Worm (Caenorhabditis elegans): ENCODE measurements around the gene irld-1.
"Not testable (repeated sequence)": the region's sequence is repeated elsewhere in the genome, so short reads cannot be mapped to it uniquely, and the experiment has no call there.

irld-1 gene

ce11 chrV:4336462-4336861 lies at the start of gene irld-1:
Gene irld-1, plus strand, starts transcription at chrV:4336762.
- not testable (repeated sequence) for TF ChIP-seq T22C8.4 (GFP tag; IDR thresholded peaks at IDR 0.05); ref-1 (GFP tag; conservative IDR thresholded peaks at IDR 0.05); flt-1 (GFP tag; IDR thresholded peaks at IDR 0.05)

- not testable (repeated sequence) for TF ChIP-seq tab-1 (GFP tag; IDR thresholded peaks at IDR 0.05); flt-1 (GFP tag; IDR thresholded peaks at IDR 0.05); cog-1 (tag; optimal IDR thresholded peaks at IDR 0.05)
Observed at ce11 chrV:4290093-4290492, 46.5 kb upstream of the irld-1 start, which contains the start of gene srh-193. Gene srh-193, minus strand, starts transcription at chrV:4290193.

- TF ChIP-seq flt-1 (GFP tag; IDR thresholded peaks at IDR 0.05); klf-2 (GFP tag; conservative IDR thresholded peaks at IDR 0.05); T22C8.4 (GFP tag; IDR thresholded peaks at IDR 0.05): not testable (repeated sequence)
Observed at ce11 chrV:4293425-4293824, 43.1 kb upstream of the irld-1 start, which contains the start of gene srh-194. Gene srh-194, minus strand, starts transcription at chrV:4293525.

- TF ChIP-seq ref-1 (GFP tag; conservative IDR thresholded peaks at IDR 0.05) = no peak
- no peak for TF ChIP-seq ztf-29 (GFP tag; IDR thresholded peaks at IDR 0.05)
- no peak for TF ChIP-seq ztf-23 (GFP tag; IDR thresholded peaks at IDR 0.05)
- no peak for TF ChIP-seq flt-1 (GFP tag; IDR thresholded peaks at IDR 0.05)
- TF ChIP-seq tab-1 (GFP tag; IDR thresholded peaks at IDR 0.05) = no peak
- no peak for TF ChIP-seq T22C8.4 (GFP tag; IDR thresholded peaks at IDR 0.05)
- TF ChIP-seq klf-2 (GFP tag; conservative IDR thresholded peaks at IDR 0.05) = no peak
- TF ChIP-seq cog-1 (tag; optimal IDR thresholded peaks at IDR 0.05) = no peak
- TF ChIP-seq med-1 (GFP tag; optimal IDR thresholded peaks at IDR 0.05; ENCODE audit: insufficient read depth) = no peak
Observed at ce11 chrV:4295920-4296319, 40.6 kb upstream of the irld-1 start, which contains the start of gene F47D2.11. Gene F47D2.11, minus strand, starts transcription at chrV:4296020.

- no peak for TF ChIP-seq klf-2 (GFP tag; conservative IDR thresholded peaks at IDR 0.05)
- TF ChIP-seq ztf-23 (GFP tag; IDR thresholded peaks at IDR 0.05) = no peak
- TF ChIP-seq tab-1 (GFP tag; IDR thresholded peaks at IDR 0.05) = no peak
- no peak for TF ChIP-seq ztf-29 (GFP tag; IDR thresholded peaks at IDR 0.05)
- no peak for TF ChIP-seq med-1 (GFP tag; optimal IDR thresholded peaks at IDR 0.05; ENCODE audit: insufficient read depth)
- TF ChIP-seq ref-1 (GFP tag; conservative IDR thresholded peaks at IDR 0.05) = no peak
Observed at ce11 chrV:4298579-4298978, 38.0 kb upstream of the irld-1 start, which contains the start of gene ZC132.11. Gene ZC132.11, minus strand, starts transcription at chrV:4298679.

- TF ChIP-seq T22C8.4 (GFP tag; IDR thresholded peaks at IDR 0.05) (no peak), cog-1 (tag; optimal IDR thresholded peaks at IDR 0.05) (no peak), med-1 (GFP tag; optimal IDR thresholded peaks at IDR 0.05; ENCODE audit: insufficient read depth) (no peak), ztf-23 (GFP tag; IDR thresholded peaks at IDR 0.05) (no peak), tab-1 (GFP tag; IDR thresholded peaks at IDR 0.05) (no peak), ztf-29 (GFP tag; IDR thresholded peaks at IDR 0.05) (no peak), flt-1 (GFP tag; IDR thresholded peaks at IDR 0.05) (no peak), klf-2 (GFP tag; conservative IDR thresholded peaks at IDR 0.05) (no peak), ref-1 (GFP tag; conservative IDR thresholded peaks at IDR 0.05) (no peak)
Observed at ce11 chrV:4299741-4300140, 36.8 kb upstream of the irld-1 start, which contains the start of gene ZC132.3. Gene ZC132.3, minus strand, starts transcription at chrV:4299841.

DNA sequence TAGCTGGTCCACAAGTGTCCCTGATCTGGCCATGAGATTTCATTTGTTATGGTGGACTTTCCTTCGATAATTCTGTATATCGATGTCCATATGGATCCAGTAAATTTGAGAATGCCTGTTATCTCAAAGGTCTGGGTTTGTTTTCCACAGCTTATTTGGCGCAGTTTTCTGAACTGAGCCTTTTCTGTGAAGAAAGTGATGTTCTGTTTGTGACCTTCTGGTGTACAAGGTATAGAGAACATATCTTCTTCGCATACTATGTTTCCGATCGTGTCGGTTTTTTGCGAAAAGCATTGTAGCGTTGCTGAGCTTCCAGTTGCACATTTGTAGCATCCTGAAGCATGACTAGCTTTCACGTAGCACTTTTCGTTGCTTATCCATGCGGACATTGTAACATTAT lies 33.7 kb upstream of the irld-1 start:
- TF ChIP-seq klf-2 (GFP tag; conservative IDR thresholded peaks at IDR 0.05) (no peak), tab-1 (GFP tag; IDR thresholded peaks at IDR 0.05) (no peak), med-1 (GFP tag; optimal IDR thresholded peaks at IDR 0.05; ENCODE audit: insufficient read depth) (no peak), cog-1 (tag; optimal IDR thresholded peaks at IDR 0.05) (no peak), ztf-29 (GFP tag; IDR thresholded peaks at IDR 0.05) (no peak)

DNA sequence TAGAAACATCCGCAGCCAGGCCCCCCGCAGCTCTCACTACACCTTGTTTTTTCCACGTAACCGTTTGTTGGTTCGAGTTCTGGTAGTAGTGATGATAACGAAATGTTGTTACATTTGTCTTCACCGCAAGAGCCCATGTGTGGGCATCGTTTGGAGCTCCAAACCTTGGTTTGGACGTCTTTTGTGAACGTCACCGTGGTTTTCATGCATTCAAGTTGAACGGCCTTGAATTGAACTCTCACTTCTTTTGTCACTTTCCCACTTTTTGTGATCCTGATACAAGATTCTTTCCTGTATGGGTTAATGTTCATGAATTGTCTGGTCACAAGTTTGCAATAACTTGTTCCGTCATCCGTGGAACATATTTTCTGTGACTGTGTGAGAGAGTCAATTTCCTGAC lies 32.8 kb upstream of the irld-1 start:
- no peak for TF ChIP-seq T22C8.4 (GFP tag; IDR thresholded peaks at IDR 0.05)
- TF ChIP-seq klf-2 (GFP tag; conservative IDR thresholded peaks at IDR 0.05) = no peak
- TF ChIP-seq tab-1 (GFP tag; IDR thresholded peaks at IDR 0.05) = no peak
- TF ChIP-seq ref-1 (GFP tag; conservative IDR thresholded peaks at IDR 0.05) = no peak
- TF ChIP-seq med-1 (GFP tag; optimal IDR thresholded peaks at IDR 0.05; ENCODE audit: insufficient read depth) = no peak
- TF ChIP-seq flt-1 (GFP tag; IDR thresholded peaks at IDR 0.05) = no peak
- no peak for TF ChIP-seq cog-1 (tag; optimal IDR thresholded peaks at IDR 0.05)
- no peak for TF ChIP-seq ztf-23 (GFP tag; IDR thresholded peaks at IDR 0.05)
- TF ChIP-seq ztf-29 (GFP tag; IDR thresholded peaks at IDR 0.05) = no peak

- TF ChIP-seq flt-1 (GFP tag; IDR thresholded peaks at IDR 0.05) = no peak
- TF ChIP-seq ref-1 (GFP tag; conservative IDR thresholded peaks at IDR 0.05) = no peak
- no peak for TF ChIP-seq tab-1 (GFP tag; IDR thresholded peaks at IDR 0.05)
- no peak for TF ChIP-seq cog-1 (tag; optimal IDR thresholded peaks at IDR 0.05)
- no peak for TF ChIP-seq klf-2 (GFP tag; conservative IDR thresholded peaks at IDR 0.05)
Observed at ce11 chrV:4304240-4304639, 32.3 kb upstream of the irld-1 start.

ce11 chrV:4310414-4310813 lies 26.1 kb upstream of the irld-1 start:
- TF ChIP-seq T22C8.4 (GFP tag; IDR thresholded peaks at IDR 0.05) = 0 out of 2 replicates have a peak, but pooled peaks have one; percentile 26
- peak; percentile 47; the same call in 1 of the 2 replicates for TF ChIP-seq flt-1 (GFP tag; IDR thresholded peaks at IDR 0.05)

ce11 chrV:4315057-4315456 lies 21.5 kb upstream of the irld-1 start, which contains the start of gene srh-192:
Gene srh-192, minus strand, starts transcription at chrV:4315157.
- TF ChIP-seq flt-1 (GFP tag; IDR thresholded peaks at IDR 0.05) = no peak
- TF ChIP-seq klf-2 (GFP tag; conservative IDR thresholded peaks at IDR 0.05) = no peak

All from whole organism, midembryonic.